Worm (Caenorhabditis elegans) whole organism, L2 larva: ENCODE data around the gene C07H6.2.

ENCODE experiments used
- aly-2 ChIP-seq: fragments of 150-350 bp; optimal IDR thresholded peaks from 2 replicates; lab custom pipeline; 2014; ENCODE audit warnings: missing biosample characterization, missing genetic modification characterization
- ceh-82 ChIP-seq: fragments of 150-350 bp; optimal IDR thresholded peaks from 2 replicates; lab custom pipeline; 2014; ENCODE audit warnings: missing biosample characterization, missing genetic modification characterization
- lin-11 ChIP-seq: fragments of 150-350 bp; sonication (generic microtip); optimal IDR thresholded peaks from 2 replicates; lab custom pipeline; 2014; ENCODE audit warnings: missing biosample characterization, missing genetic modification characterization, inconsistent platforms, mixed read lengths
- nhr-237 ChIP-seq: fragments of 150-350 bp; optimal IDR thresholded peaks from 2 replicates; lab custom pipeline; 2014; ENCODE audit warnings: missing biosample characterization, missing genetic modification characterization
- nhr-6 ChIP-seq: fragments of 150-350 bp; optimal IDR thresholded peaks from 2 replicates; lab custom pipeline; 2014; ENCODE audit warnings: missing biosample characterization, missing genetic modification characterization
- ztf-1 ChIP-seq: fragments of 200-800 bp; sonication (Bioruptor generic); conservative IDR thresholded peaks from 2 replicates; pipeline ENCODE4 v1.3.6; 2022; ENCODE audit warnings: missing genetic modification characterization, missing compliant biosample characterization
- ztf-11 ChIP-seq: sonication (generic microtip); optimal IDR thresholded peaks from 2 replicates; lab custom pipeline; 2017; ENCODE audit warnings: missing biosample characterization, missing genetic modification characterization
- ztf-4 ChIP-seq: fragments of 150-350 bp; optimal IDR thresholded peaks from 2 replicates; lab custom pipeline; 2014; ENCODE audit warnings: missing biosample characterization, missing genetic modification characterization

DNA sequence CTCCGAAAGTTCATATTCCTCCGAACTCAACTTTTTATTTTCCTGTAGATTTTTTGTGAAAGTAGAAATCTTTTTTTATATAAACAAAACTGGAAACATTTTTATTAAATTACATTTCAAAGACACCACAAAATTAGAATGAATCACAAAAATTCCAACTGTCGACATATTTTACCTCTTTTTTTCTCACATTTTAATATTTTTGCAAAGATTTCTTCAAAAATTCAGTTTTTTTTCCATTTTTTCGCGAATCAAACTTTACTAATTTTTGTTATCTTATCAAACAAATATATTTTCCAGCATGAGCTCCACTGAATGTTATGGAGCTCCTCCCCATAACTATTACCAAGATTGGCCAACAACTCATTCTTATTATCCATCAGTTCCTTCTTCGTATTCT is 34.6 kb downstream of the C07H6.2 start, which contains the start of gene ceh-13:
- TF ChIP-seq nhr-237 (tag; lab: Kevin White, UChicago) (no peak), lin-11 (tag; lab: Kevin White, UChicago) (no peak), ceh-82 (tag; lab: Kevin White, UChicago) (no peak), aly-2 (no peak), nhr-6 (no peak), ztf-4 (tag; lab: Kevin White, UChicago) (no peak), ztf-1 (no peak), ztf-11 (tag; lab: Kevin White, UChicago) (no peak)
